Worm (Caenorhabditis elegans): ENCODE results near the gene F09E5.11.

The F09E5.11 gene

DNA sequence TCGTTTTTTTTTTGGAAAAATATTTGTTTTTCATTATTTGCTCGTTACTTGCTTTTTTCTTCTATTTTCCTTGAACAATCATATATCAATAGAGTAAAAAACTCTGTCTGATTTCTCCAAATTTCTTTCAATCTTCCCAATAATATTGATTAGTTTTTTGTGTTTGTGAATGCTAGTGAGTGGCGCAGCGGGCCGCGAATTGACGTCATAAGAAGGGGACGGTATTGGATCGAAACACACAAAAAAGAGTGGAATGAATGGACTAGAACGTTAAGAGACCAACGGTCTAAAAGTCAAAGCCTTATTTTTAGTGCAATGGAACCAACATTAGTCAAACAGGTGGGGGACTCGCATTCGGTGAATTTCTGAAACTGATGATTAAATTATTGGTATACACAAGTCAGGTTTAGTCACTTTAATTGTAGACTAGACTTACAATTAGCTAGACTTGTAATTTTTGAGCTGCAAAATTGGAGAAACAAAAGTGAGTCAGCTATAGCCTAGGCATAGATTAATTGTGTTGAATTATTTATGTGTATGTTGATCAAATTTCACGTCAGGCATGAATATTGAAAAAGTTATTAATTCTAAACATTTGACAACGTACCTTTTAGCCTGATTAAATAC is 26.2 kb downstream of the F09E5.11 start:
- no peak for TF ChIP-seq mls-2 (tag; optimal IDR thresholded peaks at IDR 0.05)
- no peak for TF ChIP-seq unc-120 (tag; optimal IDR thresholded peaks at IDR 0.05; ENCODE audit: poor library complexity, severe bottlenecking)
- TF ChIP-seq ceh-39 (tag; optimal IDR thresholded peaks at IDR 0.05): no peak
- no peak for TF ChIP-seq sptf-1 (tag; optimal IDR thresholded peaks at IDR 0.05)
- TF ChIP-seq lin-32 (GFP tag; optimal IDR thresholded peaks at IDR 0.05): no peak
- no peak for TF ChIP-seq unc-62 (GFP tag; optimal IDR thresholded peaks at IDR 0.05)
- no peak for TF ChIP-seq flh-1 (GFP tag; optimal IDR thresholded peaks at IDR 0.05)
- no peak for TF ChIP-seq ztf-11 (tag; optimal IDR thresholded peaks at IDR 0.05)
- TF ChIP-seq sem-2 (GFP tag; optimal IDR thresholded peaks at IDR 0.05): no peak
- no peak for TF ChIP-seq elt-3 (tag; optimal IDR thresholded peaks at IDR 0.05)
- TF ChIP-seq ces-1 (GFP tag; optimal IDR thresholded peaks at IDR 0.05): no peak
- no peak for TF ChIP-seq hlh-1 (tag; optimal IDR thresholded peaks at IDR 0.05)
- no peak for TF ChIP-seq nhr-76 (tag; optimal IDR thresholded peaks at IDR 0.05)
- no peak for TF ChIP-seq ceh-83 (GFP tag; optimal IDR thresholded peaks at IDR 0.05)
- no peak for TF ChIP-seq zip-8 (tag; optimal IDR thresholded peaks at IDR 0.05)
- no peak for TF ChIP-seq ham-2 (GFP tag; optimal IDR thresholded peaks at IDR 0.05)

- TF ChIP-seq mep-1 (tag; optimal IDR thresholded peaks at IDR 0.05) (peak; percentile 6), ztf-11 (tag; optimal IDR thresholded peaks at IDR 0.05) (no peak), mab-5 (tag; optimal IDR thresholded peaks at IDR 0.05) (no peak), ceh-39 (tag; optimal IDR thresholded peaks at IDR 0.05) (peak; percentile 22), unc-62 (GFP tag; optimal IDR thresholded peaks at IDR 0.05) (peak; percentile 92), nhr-237 (tag; optimal IDR thresholded peaks at IDR 0.05) (peak; percentile 68), M03D4.4 (tag; optimal IDR thresholded peaks at IDR 0.05) (no peak), ces-1 (GFP tag; optimal IDR thresholded peaks at IDR 0.05) (peak; percentile 52), pha-4 (tag; optimal IDR thresholded peaks at IDR 0.05) (peak; percentile 24), drap-1 (GFP tag; optimal IDR thresholded peaks at IDR 0.05) (no peak), nhr-76 (tag; optimal IDR thresholded peaks at IDR 0.05) (no peak), nhr-2 (tag; optimal IDR thresholded peaks at IDR 0.05) (peak; percentile 22), snpc-4 (tag; optimal IDR thresholded peaks at IDR 0.05) (no peak)
These were observed 27.7 kb downstream of the F09E5.11 start for ce11 chrII:5330206-5330686.

- TF ChIP-seq hlh-1 (tag; optimal IDR thresholded peaks at IDR 0.05) (no peak), elt-1 (tag; optimal IDR thresholded peaks at IDR 0.05; ENCODE audit: borderline replicate concordance, insufficient read depth) (peak; percentile 31)
These were observed 29.1 kb downstream of the F09E5.11 start for ce11 chrII:5328912-5329311.

DNA sequence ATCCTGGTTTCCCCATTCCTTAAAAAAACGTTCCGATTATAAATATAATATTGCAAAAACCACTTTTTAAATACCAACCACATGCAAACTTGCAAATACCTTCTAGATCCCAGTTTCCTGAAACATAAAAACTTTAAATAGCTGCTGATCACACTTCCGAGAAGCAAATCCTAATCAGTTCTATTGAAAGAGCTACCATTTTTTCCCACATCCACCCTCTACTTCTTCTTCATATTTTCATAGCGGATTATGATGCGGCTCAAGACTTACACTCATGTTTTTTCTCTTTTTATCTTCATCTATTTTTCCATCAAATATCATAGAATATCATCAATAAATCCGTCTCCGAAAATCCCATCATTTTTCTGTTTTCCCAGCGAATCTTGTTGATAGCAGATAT is 31.1 kb downstream of the F09E5.11 start:
- no peak for TF ChIP-seq hlh-1 (tag; optimal IDR thresholded peaks at IDR 0.05)
- no peak for TF ChIP-seq lin-32 (GFP tag; optimal IDR thresholded peaks at IDR 0.05)
- TF ChIP-seq tbx-8 (GFP tag; optimal IDR thresholded peaks at IDR 0.05): no peak
- TF ChIP-seq ceh-83 (GFP tag; optimal IDR thresholded peaks at IDR 0.05): no peak
- no peak for TF ChIP-seq lsy-2 (tag; optimal IDR thresholded peaks at IDR 0.05)
- TF ChIP-seq unc-62 (GFP tag; optimal IDR thresholded peaks at IDR 0.05): no peak
- no peak for TF ChIP-seq unc-120 (tag; optimal IDR thresholded peaks at IDR 0.05; ENCODE audit: poor library complexity, severe bottlenecking)

ce11 chrII:5326024-5326627 is 31.9 kb downstream of the F09E5.11 start:
- TF ChIP-seq pha-4 (tag; optimal IDR thresholded peaks at IDR 0.05) (peak; percentile 34), snpc-4 (tag; optimal IDR thresholded peaks at IDR 0.05) (no peak), lsy-2 (tag; optimal IDR thresholded peaks at IDR 0.05) (peak; percentile 22), ceh-39 (tag; optimal IDR thresholded peaks at IDR 0.05) (no peak), nhr-12 (tag; optimal IDR thresholded peaks at IDR 0.05) (no peak), sem-2 (GFP tag; optimal IDR thresholded peaks at IDR 0.05) (no peak), flh-1 (GFP tag; optimal IDR thresholded peaks at IDR 0.05) (no peak), lin-13 (tag; optimal IDR thresholded peaks at IDR 0.05) (no peak), ces-1 (GFP tag; optimal IDR thresholded peaks at IDR 0.05) (peak; percentile 72), nhr-76 (tag; optimal IDR thresholded peaks at IDR 0.05) (no peak), zip-8 (tag; optimal IDR thresholded peaks at IDR 0.05) (no peak), unc-39 (tag; optimal IDR thresholded peaks at IDR 0.05) (no peak), hlh-1 (tag; optimal IDR thresholded peaks at IDR 0.05) (peak; percentile 38), drap-1 (GFP tag; optimal IDR thresholded peaks at IDR 0.05) (no peak), elt-3 (tag; optimal IDR thresholded peaks at IDR 0.05) (no peak), elt-1 (tag; optimal IDR thresholded peaks at IDR 0.05; ENCODE audit: borderline replicate concordance, insufficient read depth) (no peak), mab-5 (tag; optimal IDR thresholded peaks at IDR 0.05) (no peak), mls-2 (tag; optimal IDR thresholded peaks at IDR 0.05) (no peak), ham-2 (GFP tag; optimal IDR thresholded peaks at IDR 0.05) (no peak), nhr-2 (tag; optimal IDR thresholded peaks at IDR 0.05) (no peak), unc-62 (GFP tag; optimal IDR thresholded peaks at IDR 0.05) (peak; percentile 57), tbx-8 (GFP tag; optimal IDR thresholded peaks at IDR 0.05) (no peak), ceh-43 (GFP tag; optimal IDR thresholded peaks at IDR 0.05) (no peak), unc-120 (tag; optimal IDR thresholded peaks at IDR 0.05; ENCODE audit: poor library complexity, severe bottlenecking) (peak; percentile 71), ceh-83 (GFP tag; optimal IDR thresholded peaks at IDR 0.05) (no peak), ztf-11 (tag; optimal IDR thresholded peaks at IDR 0.05) (no peak), nhr-28 (tag; optimal IDR thresholded peaks at IDR 0.05) (no peak), nhr-237 (tag; optimal IDR thresholded peaks at IDR 0.05) (no peak), mep-1 (tag; optimal IDR thresholded peaks at IDR 0.05) (peak; percentile 39), lin-32 (GFP tag; optimal IDR thresholded peaks at IDR 0.05) (no peak), M03D4.4 (tag; optimal IDR thresholded peaks at IDR 0.05) (no peak), blmp-1 (tag; optimal IDR thresholded peaks at IDR 0.05) (no peak), bed-3 (GFP tag; optimal IDR thresholded peaks at IDR 0.05) (no peak), sptf-1 (tag; optimal IDR thresholded peaks at IDR 0.05) (no peak)

Data from whole organism, mixed stage, embryonic.